Worm (Caenorhabditis elegans) whole organism, L1 larva: ENCODE results near the gene F46F2.5.

Source experiments
- elt-2 ChIP-seq: sonication (generic microtip); optimal IDR thresholded peaks from 2 replicates; lab custom pipeline; 2016; ENCODE audit warnings: missing genetic modification characterization, mild to moderate bottlenecking, inconsistent platforms, missing compliant biosample characterization, missing genetic modification reagents
- mab-9 ChIP-seq: fragments of 200-800 bp; sonication (Bioruptor generic); IDR thresholded peaks from 2 replicates; pipeline ENCODE4 v1.3.6; 2022; ENCODE audit warnings: missing genetic modification reagents, missing genetic modification characterization, missing compliant biosample characterization
- nhr-237 ChIP-seq: fragments of 150-350 bp; optimal IDR thresholded peaks from 2 replicates; lab custom pipeline; 2014; ENCODE audit warnings: missing biosample characterization, missing genetic modification characterization
- snu-23 ChIP-seq: sonication (generic microtip); optimal IDR thresholded peaks from 2 replicates; lab custom pipeline; 2016; ENCODE audit warnings: missing genetic modification characterization, missing compliant biosample characterization
- swsn-7 ChIP-seq: sonication (generic microtip); optimal IDR thresholded peaks from 2 replicates; lab custom pipeline; 2016; ENCODE audit warnings: missing genetic modification characterization, missing compliant biosample characterization
- unc-62 ChIP-seq: fragments of 150-350 bp; optimal IDR thresholded peaks from 2 replicates; lab custom pipeline; 2014; ENCODE audit warnings: missing biosample characterization, missing genetic modification reagents, missing genetic modification characterization

DNA sequence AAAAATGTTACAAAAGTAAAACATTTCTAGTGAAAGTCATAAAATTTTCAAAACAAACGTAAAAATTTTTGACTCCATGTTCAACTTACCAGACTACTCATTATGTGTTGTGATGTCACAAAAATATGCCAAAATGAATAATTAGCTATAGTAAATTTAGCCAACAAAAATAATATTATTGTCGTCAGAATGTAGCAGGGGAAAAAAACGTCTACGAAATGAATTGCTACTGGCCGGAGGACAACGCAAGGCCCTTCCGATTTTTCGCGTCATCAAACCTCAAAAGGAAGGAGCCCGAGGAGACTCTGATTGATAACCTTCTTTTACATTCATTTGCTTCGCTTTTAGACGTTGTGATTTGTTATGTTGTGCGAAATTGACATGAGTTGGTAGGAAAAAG is 40.3 kb downstream of the F46F2.5 start, which contains the start of gene ser-2:
- no peak for TF ChIP-seq unc-62 (GFP tag; lab: Kevin White, UChicago)
- TF ChIP-seq mab-9 = no peak
- TF ChIP-seq elt-2 (tag; lab: Kevin White, UChicago) = no peak
- no peak for TF ChIP-seq snu-23
- TF ChIP-seq nhr-237 (tag; lab: Kevin White, UChicago) = no peak
- TF ChIP-seq swsn-7 (tag; lab: Kevin White, UChicago) = no peak
